Worm (Caenorhabditis elegans) whole organism, L1 larva: ENCODE measurements around the gene ZK863.8.

Source experiments
- fkh-10 ChIP-seq: sonication (generic microtip); optimal IDR thresholded peaks from 2 replicates; lab custom pipeline; 2017; ENCODE audit warnings: missing biosample characterization, missing genetic modification reagents, missing genetic modification characterization
- fos-1 ChIP-seq: fragments of 150-350 bp; optimal IDR thresholded peaks from 2 replicates; lab custom pipeline; 2014; ENCODE audit warnings: missing biosample characterization, missing genetic modification characterization
- mep-1 ChIP-seq: fragments of 150-350 bp; optimal IDR thresholded peaks from 2 replicates; lab custom pipeline; 2014; ENCODE audit warnings: missing biosample characterization, missing genetic modification characterization
- nhr-28 ChIP-seq: fragments of 150-350 bp; optimal IDR thresholded peaks from 2 replicates; lab custom pipeline; 2014; ENCODE audit warnings: missing biosample characterization, missing genetic modification characterization
- snpc-4 ChIP-seq: fragments of 150-350 bp; optimal IDR thresholded peaks from 2 replicates; lab custom pipeline; 2014; ENCODE audit warnings: missing biosample characterization, missing genetic modification characterization
- unc-62 ChIP-seq: fragments of 150-350 bp; optimal IDR thresholded peaks from 2 replicates; lab custom pipeline; 2014; ENCODE audit warnings: missing biosample characterization, missing genetic modification reagents, missing genetic modification characterization
- unc-86 ChIP-seq: sonication (generic microtip); optimal IDR thresholded peaks from 2 replicates; lab custom pipeline; 2016; ENCODE audit warnings: missing genetic modification characterization, missing compliant biosample characterization
- unc-98 ChIP-seq: fragments of 200-800 bp; sonication (Bioruptor generic); IDR thresholded peaks from 2 replicates; pipeline ENCODE4 v1.3.6; 2022; ENCODE audit warnings: missing genetic modification characterization, missing compliant biosample characterization

ce11 chrV:12167031-12167430 is 20.3 kb downstream of the ZK863.8 start:
- TF ChIP-seq mep-1 (tag; lab: Kevin White, UChicago) (no peak), snpc-4 (tag; lab: Kevin White, UChicago) (no peak), fos-1 (tag; lab: Kevin White, UChicago) (no peak), unc-86 (tag; lab: Kevin White, UChicago) (no peak), unc-98 (no peak), unc-62 (GFP tag; lab: Kevin White, UChicago) (no peak), nhr-28 (tag; lab: Kevin White, UChicago) (no peak), fkh-10 (GFP tag; lab: Kevin White, UChicago) (no peak)
